Fruit fly (Drosophila melanogaster) whole organism, adult: ENCODE data around the gene CG43290.

Experiments used
- CG11617 ChIP-seq: fragments of 200-800 bp; sonication (Bioruptor generic); optimal IDR thresholded peaks from 2 replicates; lab custom pipeline; 2017; ENCODE audit warnings: mild to moderate bottlenecking, missing biosample characterization, missing genetic modification reagents, missing genetic modification characterization
- CG1620 ChIP-seq: fragments of 200-800 bp; sonication (Bioruptor generic); optimal IDR thresholded peaks from 2 replicates; lab custom pipeline; 2016; ENCODE audit warnings: missing biosample characterization, missing genetic modification characterization
- CG33017 ChIP-seq: fragments of 200-800 bp; sonication (Bioruptor generic); optimal IDR thresholded peaks from 2 replicates; lab custom pipeline; 2018; ENCODE audit warnings: missing biosample characterization, mild to moderate bottlenecking, missing genetic modification characterization, moderate library complexity
- CG7101 ChIP-seq: fragments of 200-800 bp; sonication (Bioruptor generic); optimal IDR thresholded peaks from 2 replicates; lab custom pipeline; 2018; ENCODE audit warnings: missing biosample characterization, mild to moderate bottlenecking, missing genetic modification characterization, moderate library complexity
- Mnt ChIP-seq: fragments of 200-800 bp; sonication (Bioruptor generic); optimal IDR thresholded peaks from 2 replicates; lab custom pipeline; 2016; ENCODE audit warnings: missing biosample characterization, mild to moderate bottlenecking, missing genetic modification characterization
- cic ChIP-seq: fragments of 200-800 bp; sonication (Bioruptor generic); optimal IDR thresholded peaks from 2 replicates; lab custom pipeline; 2017; ENCODE audit warnings: missing biosample characterization, mild to moderate bottlenecking, missing genetic modification characterization, moderate library complexity
- cnc ChIP-seq, 2 experiments: fragments of >200 bp; optimal IDR thresholded peaks; 2 replicates each; lab custom pipeline; 2017
- kay ChIP-seq: fragments of 200-800 bp; sonication (Bioruptor generic); peaks from one replicate; lab custom pipeline; 2016; ENCODE audit warnings: missing biosample characterization, missing genetic modification characterization, borderline replicate concordance
- pad ChIP-seq: fragments of 200-800 bp; sonication (Bioruptor generic); optimal IDR thresholded peaks from 3 replicates; lab custom pipeline; 2017; ENCODE audit warnings: missing biosample characterization, missing genetic modification characterization, mild to moderate bottlenecking, moderate library complexity, missing genetic modification reagents
- tj ChIP-seq: fragments of 200-800 bp; sonication (Bioruptor generic); optimal IDR thresholded peaks from 3 replicates; lab custom pipeline; 2017; ENCODE audit warnings: missing biosample characterization, mild to moderate bottlenecking, missing genetic modification characterization, moderate library complexity

DNA sequence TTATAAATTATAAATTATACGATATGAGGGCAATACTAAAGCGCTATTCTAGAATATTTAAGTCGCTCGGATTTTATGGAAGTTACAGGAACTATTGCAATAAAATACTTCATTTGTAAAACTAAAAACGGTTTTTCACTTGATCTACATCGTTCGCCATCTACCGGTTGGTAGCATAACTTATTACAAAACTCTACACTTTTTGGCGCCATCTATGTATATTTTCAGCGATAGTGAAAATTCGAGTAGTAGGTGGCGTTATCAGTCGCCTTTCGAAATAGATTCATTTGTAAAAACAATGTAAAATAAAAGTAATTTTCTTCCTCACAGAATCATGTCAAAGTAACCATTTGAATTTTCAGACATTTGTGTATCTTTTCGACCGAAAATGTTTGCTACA lies 2.9 kb downstream of the CG43290 start, which contains the start of gene nxf4:
- no peak for TF ChIP-seq cic (GFP tag; lab: Kevin White, UChicago)
- TF ChIP-seq tj (GFP tag; lab: Kevin White, UChicago), result no peak
- no peak for TF ChIP-seq kay (GFP tag; lab: Kevin White, UChicago)
- TF ChIP-seq CG1620 (GFP tag; lab: Kevin White, UChicago), result no peak
- TF ChIP-seq CG7101 (tag; lab: Kevin White, UChicago), result no peak
- TF ChIP-seq Mnt, result no peak
- no peak for TF ChIP-seq CG33017 (tag; lab: Kevin White, UChicago)
- TF ChIP-seq pad, result no peak
- no peak for TF ChIP-seq CG11617 (GFP tag; lab: Kevin White, UChicago)
- TF ChIP-seq cnc (optimal IDR thresholded peaks at IDR 0.05; lab: Kevin White, UChicago), result no peak
